Fruit fly (Drosophila melanogaster): ENCODE measurements around the gene Gale.

Gene Gale

dm6 chr3L:615425-616046 is 32.8 kb upstream of the Gale start (continued):
- peak; percentile 29 for TF ChIP-seq Smox (GFP tag; optimal IDR thresholded peaks at IDR 0.05)
- TF ChIP-seq CG10669 (GFP tag; optimal IDR thresholded peaks at IDR 0.05), result peak; percentile 55
- TF ChIP-seq CG6854 (GFP tag; optimal IDR thresholded peaks at IDR 0.05), result no peak
- TF ChIP-seq Ets21C (GFP tag; optimal IDR thresholded peaks at IDR 0.05), result no peak
- TF ChIP-seq CG11294 (GFP tag; IDR thresholded peaks at IDR 0.05), result peak; percentile 35; the same call in 1 of the 2 replicates
- peak; percentile 52 for TF ChIP-seq CG6792 (GFP tag; optimal IDR thresholded peaks at IDR 0.05)
- TF ChIP-seq CG10631 (GFP tag; optimal IDR thresholded peaks at IDR 0.05), result peak; percentile 79
- peak in 1 of 2 experiments; percentile 80 for TF ChIP-seq salr (GFP tag; optimal IDR thresholded peaks at IDR 0.05)
- peak; percentile 41 for TF ChIP-seq CG16779 (tag; optimal IDR thresholded peaks at IDR 0.05)
- peak; percentile 84 for TF ChIP-seq eg (GFP tag; IDR thresholded peaks at IDR 0.05)
- peak; percentile 26 for TF ChIP-seq Sox102F (GFP tag; optimal IDR thresholded peaks at IDR 0.05)
- peak; percentile 47 for TF ChIP-seq CG6808 (GFP tag; optimal IDR thresholded peaks at IDR 0.05)
- peak; percentile 67 for TF ChIP-seq net (GFP tag; optimal IDR thresholded peaks at IDR 0.05)
- peak; percentile 71 for TF ChIP-seq Sox14 (GFP tag; optimal IDR thresholded peaks at IDR 0.05)
- peak; percentile 87 for TF ChIP-seq CG8119 (GFP tag; IDR thresholded peaks at IDR 0.05)
- no peak for TF ChIP-seq Eip93F (GFP tag; optimal IDR thresholded peaks at IDR 0.05)
- TF ChIP-seq CG4318 (GFP tag; optimal IDR thresholded peaks at IDR 0.05), result peak; percentile 73

dm6 chr3L:616099-616481 is 32.3 kb upstream of the Gale start:
- no peak for TF ChIP-seq CG10669 (GFP tag; optimal IDR thresholded peaks at IDR 0.05)
- peak; percentile 60 for TF ChIP-seq Eip78C (GFP tag)
- no peak for TF ChIP-seq CG11902 (GFP tag; optimal IDR thresholded peaks at IDR 0.05)
- no peak for TF ChIP-seq vri (GFP tag; optimal IDR thresholded peaks at IDR 0.05)
- TF ChIP-seq Sox15 (GFP tag; optimal IDR thresholded peaks at IDR 0.05), result no peak

dm6 chr3L:616482-617148 is 31.7 kb upstream of the Gale start:
- no peak for TF ChIP-seq Eip75B (GFP tag; optimal IDR thresholded peaks at IDR 0.05)
- TF ChIP-seq CG6276 (GFP tag; optimal IDR thresholded peaks at IDR 0.05), result peak; percentile 49
- TF ChIP-seq vri (GFP tag; optimal IDR thresholded peaks at IDR 0.05), result peak; percentile 51
- peak; percentile 21; the same call in 1 of the 2 replicates for TF ChIP-seq CG11294 (GFP tag; IDR thresholded peaks at IDR 0.05)
- peak; percentile 79; the same call in 2 of the 3 replicates for TF ChIP-seq CG6163 (GFP tag; IDR thresholded peaks at IDR 0.05)
- peak; percentile 65 for TF ChIP-seq CG15336 (GFP tag; IDR thresholded peaks at IDR 0.05)
- TF ChIP-seq Sox14 (GFP tag; optimal IDR thresholded peaks at IDR 0.05), result peak; percentile 25
- TF ChIP-seq fkh (GFP tag; optimal IDR thresholded peaks at IDR 0.05), result peak; percentile 87
- TF ChIP-seq net (GFP tag; optimal IDR thresholded peaks at IDR 0.05), result no peak
- TF ChIP-seq eg (GFP tag; IDR thresholded peaks at IDR 0.05), result peak; percentile 68; the same call in 2 of the 3 replicates
- TF ChIP-seq Lpt (GFP tag; optimal IDR thresholded peaks at IDR 0.05), result peak; percentile 73
- peak; percentile 3 for TF ChIP-seq CG3919 (GFP tag; optimal IDR thresholded peaks at IDR 0.05)
- no peak for TF ChIP-seq acj6 (GFP tag; optimal IDR thresholded peaks at IDR 0.05)
- TF ChIP-seq CG6792 (GFP tag; optimal IDR thresholded peaks at IDR 0.05), result no peak
- peak; percentile 60; the same call in 2 of the 3 replicates for TF ChIP-seq CG8119 (GFP tag; IDR thresholded peaks at IDR 0.05)
- no peak for TF ChIP-seq cyc (GFP tag; optimal IDR thresholded peaks at IDR 0.05)
- TF ChIP-seq Ets96B (tag; optimal IDR thresholded peaks at IDR 0.05), result no peak
- TF ChIP-seq Sox15 (GFP tag; optimal IDR thresholded peaks at IDR 0.05), result no peak
- TF ChIP-seq topi (GFP tag; optimal IDR thresholded peaks at IDR 0.05), result no peak
- no peak for TF ChIP-seq Eip93F (GFP tag; optimal IDR thresholded peaks at IDR 0.05)
- no peak for TF ChIP-seq svp (GFP tag)
- no peak for TF ChIP-seq CG7368 (GFP tag; optimal IDR thresholded peaks at IDR 0.05)
- TF ChIP-seq CG6808 (GFP tag; optimal IDR thresholded peaks at IDR 0.05), result no peak
- TF ChIP-seq Blimp-1 (GFP tag; optimal IDR thresholded peaks at IDR 0.05), result peak; percentile 6
- no peak for TF ChIP-seq CG32006 (GFP tag; optimal IDR thresholded peaks at IDR 0.05)
- no peak for TF ChIP-seq Ets21C (GFP tag; optimal IDR thresholded peaks at IDR 0.05)
- TF ChIP-seq Met (GFP tag; optimal IDR thresholded peaks at IDR 0.05), result no peak
- no peak for TF ChIP-seq pdm3 (GFP tag; optimal IDR thresholded peaks at IDR 0.05)
- no peak for TF ChIP-seq CG10669 (GFP tag; optimal IDR thresholded peaks at IDR 0.05)
- no peak for TF ChIP-seq CG8632 (GFP tag; optimal IDR thresholded peaks at IDR 0.05)
- no peak for TF ChIP-seq OdsH (GFP tag; optimal IDR thresholded peaks at IDR 0.05)
- no peak for TF ChIP-seq spab (GFP tag; optimal IDR thresholded peaks at IDR 0.05)
- TF ChIP-seq dsx (GFP tag; optimal IDR thresholded peaks at IDR 0.05; ENCODE audit: poor library complexity, severe bottlenecking), result peak; percentile 8
- TF ChIP-seq Gug (GFP tag; IDR thresholded peaks at IDR 0.05), result peak; percentile 57
- TF ChIP-seq CG1621 (tag; optimal IDR thresholded peaks at IDR 0.05), result no peak
- peak in 1 of 2 experiments; percentile 39 for TF ChIP-seq salr (GFP tag; optimal IDR thresholded peaks at IDR 0.05)
- peak; percentile 59 for TF ChIP-seq CG6854 (GFP tag; optimal IDR thresholded peaks at IDR 0.05)

All from whole organism, prepupa.